Worm (Caenorhabditis elegans): ENCODE measurements around the gene C09G12.5.

DNA sequence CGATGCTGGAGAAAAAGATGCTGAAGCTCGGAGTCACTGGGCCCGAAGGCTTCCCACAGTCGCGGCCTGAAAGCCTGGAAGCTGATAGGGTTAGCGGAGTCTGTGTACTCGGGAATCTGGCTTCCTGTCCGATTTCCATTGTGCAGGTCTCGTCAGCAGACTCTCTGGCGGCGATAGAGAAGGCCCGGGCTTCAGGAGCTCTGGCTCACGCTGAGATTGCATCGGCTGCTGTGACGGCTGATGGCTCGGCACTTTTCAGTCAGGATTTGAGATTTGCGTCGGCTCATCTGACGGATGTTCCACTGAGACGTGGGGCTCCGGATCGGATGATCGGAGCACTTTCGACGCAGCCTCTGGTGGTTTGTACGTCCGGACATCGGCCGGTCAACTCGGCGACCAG is 44.3 kb downstream of the C09G12.5 start:
- TF ChIP-seq him-1 (tag; optimal IDR thresholded peaks at IDR 0.05) (no peak), dao-5 (tag; optimal IDR thresholded peaks at IDR 0.05) (no peak), W03F9.2 (tag; optimal IDR thresholded peaks at IDR 0.05) (no peak)

Measured in whole organism, L4/young adult.